Fruit fly (Drosophila melanogaster) whole organism, pupa: ENCODE measurements around the gene Or33c.

Experiments used
- CG10348 ChIP-seq: fragments of 200-800 bp; sonication (Bioruptor generic); IDR thresholded peaks from 2 replicates; pipeline ENCODE4 v1.3.6; 2022; ENCODE audit warnings: missing biosample characterization, missing genetic modification characterization
- CG12605 ChIP-seq: fragments of 200-800 bp; sonication (Bioruptor generic); IDR thresholded peaks from 2 replicates; pipeline ENCODE4 v1.3.6; 2022; ENCODE audit warnings: missing biosample characterization, missing genetic modification characterization
- CG13204 ChIP-seq: fragments of 200-800 bp; sonication (Bioruptor generic); optimal IDR thresholded peaks from 2 replicates; lab custom pipeline; 2018; ENCODE audit warnings: missing biosample characterization, mild to moderate bottlenecking, missing genetic modification characterization, moderate library complexity
- CG14655 ChIP-seq: fragments of 200-800 bp; sonication (Bioruptor generic); optimal IDR thresholded peaks from 3 replicates; lab custom pipeline; 2017; ENCODE audit warnings: mild to moderate bottlenecking, missing biosample characterization, missing genetic modification reagents, missing genetic modification characterization
- CG15710 ChIP-seq: fragments of 200-800 bp; sonication (Bioruptor generic); optimal IDR thresholded peaks from 2 replicates; lab custom pipeline; 2018; ENCODE audit warnings: missing biosample characterization, mild to moderate bottlenecking, missing genetic modification characterization, moderate library complexity
- CG17806 ChIP-seq: fragments of 200-800 bp; sonication (Bioruptor generic); optimal IDR thresholded peaks from 2 replicates; lab custom pipeline; 2018; ENCODE audit warnings: missing biosample characterization, mild to moderate bottlenecking, missing genetic modification characterization, moderate library complexity
- CG32121 ChIP-seq: fragments of 200-800 bp; sonication (Bioruptor generic); IDR thresholded peaks from 2 replicates; pipeline ENCODE4 v1.3.6; 2022; ENCODE audit warnings: missing biosample characterization, missing genetic modification characterization
- CG34367 ChIP-seq: fragments of 200-800 bp; sonication (Bioruptor generic); optimal IDR thresholded peaks from 2 replicates; lab custom pipeline; 2018; ENCODE audit warnings: missing biosample characterization, mild to moderate bottlenecking, missing genetic modification characterization
- CG4496 ChIP-seq: fragments of 200-800 bp; sonication (Bioruptor generic); IDR thresholded peaks from 3 replicates; pipeline ENCODE4 v1.3.6; 2022; ENCODE audit warnings: missing biosample characterization, missing genetic modification characterization
- CG8159 ChIP-seq: fragments of 200-800 bp; sonication (Bioruptor generic); optimal IDR thresholded peaks from 3 replicates; lab custom pipeline; 2018; ENCODE audit warnings: missing biosample characterization, mild to moderate bottlenecking, missing genetic modification characterization, moderate library complexity
- CG8301 ChIP-seq: fragments of 200-800 bp; sonication (Bioruptor generic); optimal IDR thresholded peaks from 2 replicates; lab custom pipeline; 2018; ENCODE audit warnings: missing biosample characterization, mild to moderate bottlenecking, missing genetic modification characterization
- CG9948 ChIP-seq: fragments of 200-800 bp; sonication (Bioruptor generic); optimal IDR thresholded peaks from 2 replicates; lab custom pipeline; 2018; ENCODE audit warnings: missing biosample characterization, mild to moderate bottlenecking, missing genetic modification characterization, moderate library complexity
- D1 ChIP-seq: fragments of 200-800 bp; sonication (Bioruptor generic); optimal IDR thresholded peaks from 2 replicates; lab custom pipeline; 2018; ENCODE audit warnings: missing biosample characterization, mild to moderate bottlenecking, missing genetic modification characterization, moderate library complexity
- EcR ChIP-seq: fragments of 200-800 bp; sonication (Bioruptor generic); optimal IDR thresholded peaks from 3 replicates; lab custom pipeline; 2019; ENCODE audit warnings: missing biosample characterization, missing genetic modification characterization, mild to moderate bottlenecking, moderate library complexity, missing genetic modification reagents
- Ets98B ChIP-seq: fragments of 200-800 bp; sonication (Bioruptor generic); IDR thresholded peaks from 2 replicates; pipeline ENCODE4 v1.3.6; 2022; ENCODE audit warnings: missing biosample characterization, missing genetic modification characterization
- Pif1A ChIP-seq: fragments of 200-800 bp; sonication (Bioruptor generic); optimal IDR thresholded peaks from 3 replicates; lab custom pipeline; 2016; ENCODE audit warnings: missing biosample characterization, missing genetic modification characterization
- Pif1B ChIP-seq: fragments of 200-800 bp; sonication (Bioruptor generic); optimal IDR thresholded peaks from 3 replicates; lab custom pipeline; 2016; ENCODE audit warnings: missing biosample characterization, missing genetic modification characterization
- Snoo ChIP-seq: fragments of 200-800 bp; sonication (Bioruptor generic); optimal IDR thresholded peaks from 3 replicates; lab custom pipeline; 2017; ENCODE audit warnings: missing biosample characterization, mild to moderate bottlenecking, missing genetic modification characterization, inconsistent platforms
- fd96Ca ChIP-seq: fragments of 200-800 bp; sonication (Bioruptor generic); IDR thresholded peaks from 3 replicates; pipeline ENCODE4 v1.3.6; 2022; ENCODE audit warnings: missing biosample characterization, missing genetic modification characterization
- gl ChIP-seq: fragments of 200-800 bp; sonication (Bioruptor generic); optimal IDR thresholded peaks from 2 replicates; lab custom pipeline; 2018; ENCODE audit warnings: missing biosample characterization, mild to moderate bottlenecking, missing genetic modification characterization
- rn ChIP-seq: fragments of 200-800 bp; sonication (Bioruptor generic); IDR thresholded peaks from 2 replicates; pipeline ENCODE4 v1.3.6; 2022; ENCODE audit warnings: missing biosample characterization, missing genetic modification characterization

The Or33c gene

dm6 chr2L:11965610-11966594 is 28.1 kb downstream of the Or33c start:
- TF ChIP-seq CG17806 (peak; percentile 18), CG8301 (tag; lab: Kevin White, UChicago) (peak; percentile 22), EcR (GFP tag; lab: Kevin White, UChicago) (peak; percentile 49), gl (tag; lab: Kevin White, UChicago) (peak; percentile 43), Ets98B (no peak), CG13204 (no peak), D1 (tag; lab: Kevin White, UChicago) (no peak), Pif1B (GFP tag; lab: Kevin White, UChicago) (no peak), CG32121 (GFP tag; lab: Robert Waterston, UW) (no peak), rn (no peak), Pif1A (GFP tag; lab: Kevin White, UChicago) (no peak), CG8159 (tag; lab: Kevin White, UChicago) (peak; percentile 67), Snoo (peak; percentile 25), CG14655 (GFP tag; lab: Kevin White, UChicago) (peak; percentile 53), CG10348 (GFP tag; lab: Robert Waterston, UW) (no peak), CG15710 (tag; lab: Kevin White, UChicago) (peak; percentile 59), CG9948 (tag; lab: Kevin White, UChicago) (peak; percentile 43), CG12605 (GFP tag; lab: Robert Waterston, UW) (no peak), fd96Ca (0 out of 3 replicates have a peak, but pooled peaks have one; percentile 28), CG4496 (GFP tag; lab: Robert Waterston, UW) (no peak), CG34367 (peak; percentile 8)

dm6 chr2L:11968581-11969272 is 31.0 kb downstream of the Or33c start:
- TF ChIP-seq CG12605 (GFP tag; lab: Robert Waterston, UW) (no peak), CG17806 (peak; percentile 47), CG8159 (tag; lab: Kevin White, UChicago) (peak; percentile 67), CG8301 (tag; lab: Kevin White, UChicago) (peak; percentile 64), CG13204 (peak; percentile 25), Ets98B (no peak), EcR (GFP tag; lab: Kevin White, UChicago) (peak; percentile 11), CG10348 (GFP tag; lab: Robert Waterston, UW) (no peak), CG4496 (GFP tag; lab: Robert Waterston, UW) (no peak), CG15710 (tag; lab: Kevin White, UChicago) (peak; percentile 46), fd96Ca (0 out of 3 replicates have a peak, but pooled peaks have one; percentile 33), CG32121 (GFP tag; lab: Robert Waterston, UW) (0 out of 2 replicates have a peak, but pooled peaks have one; percentile 10), Snoo (peak; percentile 14), CG34367 (peak; percentile 34), Pif1B (GFP tag; lab: Kevin White, UChicago) (peak; percentile 39), Pif1A (GFP tag; lab: Kevin White, UChicago) (peak; percentile 34), CG9948 (tag; lab: Kevin White, UChicago) (peak; percentile 58), CG14655 (GFP tag; lab: Kevin White, UChicago) (peak; percentile 81)

dm6 chr2L:11969424-11969823 is 31.7 kb downstream of the Or33c start:
- TF ChIP-seq Pif1A (GFP tag; lab: Kevin White, UChicago) (no peak), Ets98B (no peak), CG32121 (GFP tag; lab: Robert Waterston, UW) (no peak), D1 (tag; lab: Kevin White, UChicago) (no peak), CG9948 (tag; lab: Kevin White, UChicago) (no peak), EcR (GFP tag; lab: Kevin White, UChicago) (no peak), CG13204 (no peak), CG12605 (GFP tag; lab: Robert Waterston, UW) (no peak), CG14655 (GFP tag; lab: Kevin White, UChicago) (no peak), gl (tag; lab: Kevin White, UChicago) (no peak), fd96Ca (no peak), rn (no peak), CG15710 (tag; lab: Kevin White, UChicago) (no peak), CG8159 (tag; lab: Kevin White, UChicago) (no peak), CG4496 (GFP tag; lab: Robert Waterston, UW) (no peak), CG34367 (no peak), Pif1B (GFP tag; lab: Kevin White, UChicago) (no peak), CG17806 (no peak), CG8301 (tag; lab: Kevin White, UChicago) (no peak), CG10348 (GFP tag; lab: Robert Waterston, UW) (no peak)
- TF ChIP-seq, all 21 proteins: peak for 0

- TF ChIP-seq Pif1A (GFP tag; lab: Kevin White, UChicago): no peak
Observed at dm6 chr2L:11970343-11970742, 32.6 kb downstream of the Or33c start.

- TF ChIP-seq fd96Ca (0 out of 3 replicates have a peak, but pooled peaks have one; percentile 27), Pif1B (GFP tag; lab: Kevin White, UChicago) (no peak), CG34367 (peak; percentile 7), CG4496 (GFP tag; lab: Robert Waterston, UW) (peak; percentile 73; the same call in 2 of the 3 replicates), CG10348 (GFP tag; lab: Robert Waterston, UW) (no peak), EcR (GFP tag; lab: Kevin White, UChicago) (peak; percentile 67), CG13204 (peak; percentile 64), CG17806 (no peak), CG32121 (GFP tag; lab: Robert Waterston, UW) (no peak), CG14655 (GFP tag; lab: Kevin White, UChicago) (no peak), Pif1A (GFP tag; lab: Kevin White, UChicago) (no peak), CG8159 (tag; lab: Kevin White, UChicago) (no peak), gl (tag; lab: Kevin White, UChicago) (no peak), CG15710 (tag; lab: Kevin White, UChicago) (no peak), Snoo (peak; percentile 15), rn (no peak), CG8301 (tag; lab: Kevin White, UChicago) (no peak), Ets98B (peak; percentile 50; the same call in 1 of the 2 replicates), CG12605 (GFP tag; lab: Robert Waterston, UW) (no peak)
Observed at dm6 chr2L:11970853-11971397, 33.2 kb downstream of the Or33c start.
